Worm (Caenorhabditis elegans) whole organism, L3 larva: ENCODE measurements around the gene har-1.

Experiments
- ama-1 ChIP-seq: fragments of 150-350 bp; optimal IDR thresholded peaks from 2 replicates; lab custom pipeline; 2018
- ceh-82 ChIP-seq: fragments of 150-350 bp; optimal IDR thresholded peaks from 2 replicates; lab custom pipeline; 2014; ENCODE audit warnings: missing biosample characterization, missing genetic modification characterization
- egl-5 ChIP-seq: fragments of 150-350 bp; optimal IDR thresholded peaks from 2 replicates; lab custom pipeline; 2017; ENCODE audit warnings: missing biosample characterization, missing genetic modification reagents, missing genetic modification characterization, inconsistent platforms
- nhr-237 ChIP-seq: fragments of 150-350 bp; optimal IDR thresholded peaks from 2 replicates; lab custom pipeline; 2014; ENCODE audit warnings: missing biosample characterization, missing genetic modification characterization
- nhr-43 ChIP-seq: sonication (generic microtip); optimal IDR thresholded peaks from 2 replicates; lab custom pipeline; 2016; ENCODE audit warnings: mild to moderate bottlenecking, missing genetic modification characterization, missing compliant biosample characterization; ENCODE audit not compliant: poor library complexity, severe bottlenecking
- pha-4 ChIP-seq: fragments of 150-350 bp; optimal IDR thresholded peaks from 2 replicates; lab custom pipeline; 2014; ENCODE audit warnings: missing biosample characterization, missing genetic modification reagents, missing genetic modification characterization
- skn-1 ChIP-seq: fragments of 150-350 bp; optimal IDR thresholded peaks from 2 replicates; lab custom pipeline; 2014; ENCODE audit warnings: missing biosample characterization, missing genetic modification characterization
- zag-1 ChIP-seq: fragments of 150-350 bp; optimal IDR thresholded peaks from 2 replicates; lab custom pipeline; 2014; ENCODE audit warnings: missing biosample characterization, missing genetic modification characterization

DNA sequence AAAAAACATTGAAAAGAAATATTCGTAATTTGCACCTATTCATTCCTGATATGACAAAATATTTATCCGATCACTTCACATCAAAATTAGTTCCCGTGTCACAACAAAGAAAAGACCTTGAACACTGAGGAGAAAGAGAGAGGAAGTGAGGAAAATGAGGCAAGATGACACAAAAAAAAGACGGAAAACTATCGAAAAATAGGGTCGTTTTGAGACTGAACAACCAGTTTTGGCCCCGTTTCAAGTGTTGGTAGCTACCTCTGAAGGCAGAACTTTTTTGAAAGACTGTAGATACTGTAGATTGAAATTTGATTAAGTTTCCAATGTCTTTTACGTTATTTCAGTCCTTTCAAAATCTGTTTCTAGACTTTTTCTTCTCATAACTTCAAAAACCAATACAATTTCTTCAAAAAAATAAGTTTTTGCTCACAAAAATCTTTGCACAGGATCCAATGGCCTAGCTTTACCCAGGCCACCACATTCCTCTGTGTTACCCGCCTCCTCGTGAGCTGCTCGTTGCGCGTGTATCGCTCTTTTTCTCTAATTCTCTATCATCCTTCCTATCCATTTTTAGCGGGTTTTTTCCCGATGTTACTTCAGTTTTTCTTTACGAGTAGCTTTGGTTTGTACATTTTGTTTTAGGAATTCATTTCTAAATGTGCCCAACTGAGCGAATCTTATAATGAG lies 44.6 kb downstream of the har-1 start:
- TF ChIP-seq ceh-82 (tag; lab: Kevin White, UChicago) (no peak), egl-5 (tag; lab: Kevin White, UChicago) (peak; percentile 20), nhr-43 (tag; lab: Kevin White, UChicago) (no peak), skn-1 (tag; lab: Kevin White, UChicago) (peak; percentile 21), ama-1 (lab: Kevin White, UChicago) (no peak), pha-4 (tag; lab: Kevin White, UChicago) (peak; percentile 73), zag-1 (no peak), nhr-237 (tag; lab: Kevin White, UChicago) (no peak)
